Worm (Caenorhabditis elegans): ENCODE data around the gene acs-10.

acs-10 gene

DNA sequence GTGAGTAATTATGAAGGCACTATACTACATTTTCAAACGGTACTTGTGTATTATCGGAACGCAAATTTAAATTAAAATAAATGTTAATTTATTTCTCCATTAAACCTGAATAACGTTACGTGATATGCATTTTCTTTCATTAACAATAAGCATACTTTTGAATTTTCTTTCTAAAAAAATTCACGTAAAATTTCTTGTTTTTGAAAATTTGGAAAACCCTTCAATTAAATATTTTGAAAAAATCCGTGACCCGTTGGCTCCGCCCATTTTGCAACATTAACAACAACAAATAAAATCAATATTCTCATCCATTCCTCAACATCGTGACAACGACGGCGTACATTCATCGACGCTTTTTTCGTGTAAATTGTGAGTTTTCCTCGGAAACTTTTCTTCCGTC lies at the start of gene acs-10:
Gene acs-10 (plus strand): TSS at position 301 of the 400 bp plus-strand sequence.
- TF ChIP-seq mxl-1 (tag; optimal IDR thresholded peaks at IDR 0.05) (no peak), snpc-3.4 (tag; optimal IDR thresholded peaks at IDR 0.05) (no peak), somi-1 (GFP tag; optimal IDR thresholded peaks at IDR 0.05) (no peak), atf-7 (tag; optimal IDR thresholded peaks at IDR 0.05) (no peak), T07F8.4 (tag; optimal IDR thresholded peaks at IDR 0.05) (no peak), lin-26 (GFP tag; IDR thresholded peaks at IDR 0.05) (no peak), repo-1 (tag; optimal IDR thresholded peaks at IDR 0.05) (no peak), egl-44 (GFP tag; IDR thresholded peaks at IDR 0.05) (no peak), tbx-9 (tag; optimal IDR thresholded peaks at IDR 0.05; ENCODE audit: borderline replicate concordance) (no peak), snpc-4 (GFP tag; optimal IDR thresholded peaks at IDR 0.05) (no peak), snpc-4 (tag; optimal IDR thresholded peaks at IDR 0.05) (no peak), F22D6.2 (tag; optimal IDR thresholded peaks at IDR 0.05) (no peak), bed-1 (GFP tag; IDR thresholded peaks at IDR 0.05) (no peak), nfya-2 (GFP tag; IDR thresholded peaks at IDR 0.05) (no peak), lin-54 (GFP tag; optimal IDR thresholded peaks at IDR 0.05) (no peak), T26A5.8 (tag; optimal IDR thresholded peaks at IDR 0.05) (no peak), die-1 (tag; optimal IDR thresholded peaks at IDR 0.05) (no peak), C06A6.2 (GFP tag; conservative IDR thresholded peaks at IDR 0.05) (no peak), B0019.2 (GFP tag; conservative IDR thresholded peaks at IDR 0.05) (no peak), K12H6.12 (tag; optimal IDR thresholded peaks at IDR 0.05) (no peak)

DNA sequence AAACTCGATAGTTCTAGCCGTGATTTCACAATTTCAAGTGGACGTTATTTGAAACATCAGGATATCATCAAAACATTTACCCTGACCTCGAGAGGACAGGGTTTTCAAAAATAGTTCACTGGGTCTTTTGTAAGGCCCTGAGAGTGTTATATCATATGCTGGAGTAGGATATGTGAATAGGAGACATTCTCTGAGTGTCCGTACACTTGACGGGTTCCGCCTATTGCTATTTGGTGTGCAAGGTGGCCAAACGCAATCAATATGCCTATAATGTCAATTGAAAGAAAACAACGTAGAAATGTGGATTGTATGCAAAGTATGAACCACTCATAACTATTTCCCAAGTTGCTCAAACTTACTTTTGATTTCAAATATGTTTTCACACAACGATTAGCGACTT lies 48.9 kb upstream of the acs-10 start:
- TF ChIP-seq aptf-3 (GFP tag; IDR thresholded peaks at IDR 0.05) (no peak), snpc-4 (GFP tag; optimal IDR thresholded peaks at IDR 0.05) (peak; percentile 10), snpc-4 (tag; optimal IDR thresholded peaks at IDR 0.05) (peak in 2 of 4 experiments; percentile 77 to 79), snpc-1.1 (tag; optimal IDR thresholded peaks at IDR 0.05; ENCODE audit: insufficient read depth) (peak; percentile 78)

DNA sequence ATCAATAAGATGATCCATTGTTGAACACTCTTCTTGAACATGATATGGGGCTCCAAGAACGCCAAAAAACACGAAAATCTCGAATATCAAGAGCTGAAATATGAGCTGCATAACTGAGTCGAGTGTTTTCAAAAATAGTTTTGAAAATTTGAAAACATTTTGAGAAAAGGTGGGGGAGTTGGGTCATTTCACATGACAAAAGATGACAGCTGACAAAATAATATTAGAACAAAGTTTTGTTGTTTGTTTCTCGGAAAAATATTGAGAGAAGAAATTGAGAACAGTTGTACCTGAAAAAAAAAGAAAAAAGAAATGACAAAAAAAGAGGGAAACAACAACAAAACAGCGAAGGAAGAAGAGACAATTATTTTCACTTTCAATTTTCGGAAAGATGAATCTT lies 47.8 kb upstream of the acs-10 start, which contains the start of the genes D1086.2 and D1086.1:
Gene D1086.2 (minus strand): TSS at position 150 of the 400 bp plus-strand sequence.
Gene D1086.1 (plus strand): TSS at position 340 of the 400 bp plus-strand sequence.
- TF ChIP-seq attf-5 (GFP tag; optimal IDR thresholded peaks at IDR 0.05), result no peak
- TF ChIP-seq unc-130 (GFP tag; optimal IDR thresholded peaks at IDR 0.05), result no peak
- TF ChIP-seq ceh-58 (GFP tag; IDR thresholded peaks at IDR 0.05), result no peak
- TF ChIP-seq pbrm-1 (GFP tag; IDR thresholded peaks at IDR 0.05), result no peak
- TF ChIP-seq Y56A3A.18 (GFP tag; IDR thresholded peaks at IDR 0.05), result no peak
- TF ChIP-seq die-1 (tag; optimal IDR thresholded peaks at IDR 0.05), result no peak
- TF ChIP-seq F10E7.11 (tag; optimal IDR thresholded peaks at IDR 0.05), result no peak
- TF ChIP-seq nhr-179 (tag; optimal IDR thresholded peaks at IDR 0.05), result no peak
- TF ChIP-seq somi-1 (GFP tag; optimal IDR thresholded peaks at IDR 0.05), result no peak
- TF ChIP-seq Y53G8AR.9 (GFP tag; conservative IDR thresholded peaks at IDR 0.05), result no peak
- TF ChIP-seq ceh-27 (GFP tag; optimal IDR thresholded peaks at IDR 0.05), result no peak
- TF ChIP-seq rpc-1 (optimal IDR thresholded peaks at IDR 0.05), result no peak
- TF ChIP-seq rpc-1 (tag; optimal IDR thresholded peaks at IDR 0.05), result no peak
- TF ChIP-seq dox-1 (GFP tag; IDR thresholded peaks at IDR 0.05), result no peak
- TF ChIP-seq snpc-3.4 (tag; optimal IDR thresholded peaks at IDR 0.05), result no peak
- no peak for TF ChIP-seq hmg-1.2 (GFP tag; IDR thresholded peaks at IDR 0.05)
- no peak for TF ChIP-seq xnd-1 (tag; optimal IDR thresholded peaks at IDR 0.05)
- TF ChIP-seq attf-6 (GFP tag; IDR thresholded peaks at IDR 0.05), result no peak
- no peak for TF ChIP-seq madf-10 (tag; optimal IDR thresholded peaks at IDR 0.05)
